Fruit fly (Drosophila melanogaster) whole organism, embryonic: ENCODE data around the gene Tep4.

ENCODE experiments used
- Abd-B ChIP-seq: fragments of 200-800 bp; sonication (Bioruptor generic); optimal IDR thresholded peaks from 2 replicates; lab custom pipeline; 2018; ENCODE audit warnings: missing biosample characterization, mild to moderate bottlenecking, missing genetic modification characterization, moderate library complexity
- CG10654 ChIP-seq: fragments of 200-800 bp; sonication (Bioruptor generic); optimal IDR thresholded peaks from 2 replicates; lab custom pipeline; 2016; ENCODE audit warnings: missing biosample characterization, missing genetic modification characterization
- CG11085 ChIP-seq: fragments of 200-800 bp; sonication (Bioruptor generic); IDR thresholded peaks from 2 replicates; pipeline ENCODE4 v1.3.6; 2022; ENCODE audit warnings: missing biosample characterization, missing genetic modification characterization
- CG11696 ChIP-seq: fragments of 200-800 bp; sonication (Bioruptor generic); IDR thresholded peaks from 2 replicates; pipeline ENCODE4 v1.3.6; 2022; ENCODE audit warnings: missing biosample characterization, missing genetic modification characterization
- CG12155 ChIP-seq: fragments of 200-800 bp; sonication (Bioruptor generic); optimal IDR thresholded peaks from 3 replicates; lab custom pipeline; 2016; ENCODE audit warnings: missing biosample characterization, missing genetic modification characterization
- CG12659 ChIP-seq: fragments of 200-800 bp; sonication (Bioruptor generic); optimal IDR thresholded peaks from 3 replicates; lab custom pipeline; 2017; ENCODE audit warnings: mild to moderate bottlenecking, missing biosample characterization, missing genetic modification reagents, missing genetic modification characterization
- CG13775 ChIP-seq: fragments of 200-800 bp; sonication (Bioruptor generic); optimal IDR thresholded peaks from 3 replicates; lab custom pipeline; 2017; ENCODE audit warnings: missing biosample characterization, mild to moderate bottlenecking, missing genetic modification characterization
- CG14441 ChIP-seq: fragments of 200-800 bp; sonication (Bioruptor generic); IDR thresholded peaks from 2 replicates; pipeline ENCODE4 v1.3.6; 2022; ENCODE audit warnings: missing biosample characterization, missing genetic modification characterization
- CG18599 ChIP-seq: fragments of 200-800 bp; sonication (Bioruptor generic); optimal IDR thresholded peaks from 3 replicates; lab custom pipeline; 2017; ENCODE audit warnings: missing biosample characterization, missing genetic modification characterization, mild to moderate bottlenecking, moderate library complexity, missing genetic modification reagents
- CG2116 ChIP-seq: fragments of 200-800 bp; sonication (Bioruptor generic); optimal IDR thresholded peaks from 3 replicates; lab custom pipeline; 2018; ENCODE audit warnings: missing biosample characterization, mild to moderate bottlenecking, missing genetic modification characterization
- CG2120 ChIP-seq: fragments of 200-800 bp; sonication (Bioruptor generic); optimal IDR thresholded peaks from 3 replicates; lab custom pipeline; 2016; ENCODE audit warnings: missing biosample characterization, missing genetic modification characterization
- CG2712 ChIP-seq: fragments of 200-800 bp; optimal IDR thresholded peaks from 3 replicates; lab custom pipeline; 2019; ENCODE audit warnings: missing biosample characterization, mild to moderate bottlenecking, missing genetic modification characterization, moderate library complexity
- CG30020 ChIP-seq: fragments of 200-800 bp; optimal IDR thresholded peaks from 2 replicates; lab custom pipeline; 2019; ENCODE audit warnings: missing biosample characterization, mild to moderate bottlenecking, missing genetic modification characterization, moderate library complexity
- CG3847 ChIP-seq: fragments of 200-800 bp; sonication (Bioruptor generic); IDR thresholded peaks from 2 replicates; pipeline ENCODE4 v1.3.6; 2022; ENCODE audit warnings: missing biosample characterization, missing genetic modification characterization
- CG3995 ChIP-seq: fragments of 200-800 bp; sonication (Bioruptor generic); optimal IDR thresholded peaks from 3 replicates; lab custom pipeline; 2016; ENCODE audit warnings: missing biosample characterization, missing genetic modification characterization
- CG4424 ChIP-seq: fragments of 200-800 bp; sonication (Bioruptor generic); optimal IDR thresholded peaks from 3 replicates; lab custom pipeline; 2016; ENCODE audit warnings: missing biosample characterization, missing genetic modification characterization
- CG6272 ChIP-seq: fragments of 200-800 bp; sonication (Bioruptor generic); IDR thresholded peaks from 2 replicates; pipeline ENCODE4 v1.3.6; 2022; ENCODE audit warnings: missing biosample characterization, missing genetic modification characterization
- CG7556 ChIP-seq: fragments of 200-800 bp; sonication (Bioruptor generic); optimal IDR thresholded peaks from 2 replicates; lab custom pipeline; 2017; ENCODE audit warnings: missing biosample characterization, mild to moderate bottlenecking, missing genetic modification characterization
- CG9215 ChIP-seq: fragments of 200-800 bp; sonication (Bioruptor generic); IDR thresholded peaks from 2 replicates; pipeline ENCODE4 v1.3.6; 2022; ENCODE audit warnings: missing biosample characterization, missing genetic modification characterization
- CG9437 ChIP-seq: fragments of 200-800 bp; sonication (Bioruptor generic); optimal IDR thresholded peaks from 2 replicates; lab custom pipeline; 2018; ENCODE audit warnings: missing biosample characterization, mild to moderate bottlenecking, missing genetic modification characterization
- CrebB ChIP-seq: fragments of 200-800 bp; sonication (Bioruptor generic); optimal IDR thresholded peaks from 3 replicates; lab custom pipeline; 2018; ENCODE audit warnings: missing biosample characterization, mild to moderate bottlenecking, missing genetic modification characterization
- Dip3 ChIP-seq: fragments of 200-800 bp; sonication (Bioruptor generic); optimal IDR thresholded peaks from 3 replicates; lab custom pipeline; 2016; ENCODE audit warnings: missing biosample characterization, missing genetic modification characterization
- Dref ChIP-seq: fragments of 200-800 bp; sonication (Bioruptor generic); IDR thresholded peaks from 2 replicates; pipeline ENCODE4 v1.3.6; 2022; ENCODE audit warnings: missing biosample characterization, missing genetic modification characterization
- GATAe ChIP-seq: fragments of 200-800 bp; sonication (Bioruptor generic); conservative IDR thresholded peaks from 2 replicates; pipeline ENCODE4 v1.3.6; 2022; ENCODE audit warnings: missing biosample characterization, missing genetic modification characterization
- H15 ChIP-seq: fragments of 200-800 bp; sonication (Bioruptor generic); IDR thresholded peaks from 3 replicates; pipeline ENCODE4 v1.3.6; 2022; ENCODE audit warnings: missing biosample characterization, missing genetic modification characterization
- HmgZ ChIP-seq: fragments of 200-800 bp; sonication (Bioruptor generic); optimal IDR thresholded peaks from 2 replicates; lab custom pipeline; 2018; ENCODE audit warnings: missing biosample characterization, mild to moderate bottlenecking, missing genetic modification characterization
- Hr3 ChIP-seq: fragments of 200-800 bp; sonication (Bioruptor generic); optimal IDR thresholded peaks from 3 replicates; lab custom pipeline; 2016; ENCODE audit warnings: missing biosample characterization, missing genetic modification characterization
- Hr51 ChIP-seq, 2 experiments: fragments of 200-800 bp; sonication (Bioruptor generic); optimal IDR thresholded peaks; 2 replicates in 1 of 2; 3 replicates in 1 of 2; lab custom pipeline; 2016 to 2018; ENCODE audit warnings: missing biosample characterization in 2 of 2, missing genetic modification characterization in 2 of 2, mild to moderate bottlenecking in 1 of 2, moderate library complexity in 1 of 2
- MTF-1 ChIP-seq: fragments of 200-800 bp; sonication (Bioruptor generic); optimal IDR thresholded peaks from 2 replicates; lab custom pipeline; 2018; ENCODE audit warnings: missing biosample characterization, mild to moderate bottlenecking, missing genetic modification characterization, borderline replicate concordance
- NfI ChIP-seq: fragments of 200-800 bp; sonication (Bioruptor generic); optimal IDR thresholded peaks from 3 replicates; lab custom pipeline; 2018; ENCODE audit warnings: missing biosample characterization, mild to moderate bottlenecking, missing genetic modification characterization, moderate library complexity
- Scr ChIP-seq: fragments of 200-800 bp; sonication (Bioruptor generic); IDR thresholded peaks from 2 replicates; pipeline ENCODE4 v1.3.6; 2022; ENCODE audit warnings: missing biosample characterization, missing genetic modification characterization; ENCODE audit not compliant: partially characterized antibody
- ab ChIP-seq: fragments of 200-800 bp; sonication (Bioruptor generic); optimal IDR thresholded peaks from 2 replicates; lab custom pipeline; 2016; ENCODE audit warnings: missing biosample characterization, missing genetic modification characterization
- bab2 ChIP-seq: fragments of 200-800 bp; sonication (Bioruptor generic); optimal IDR thresholded peaks from 2 replicates; lab custom pipeline; 2016; ENCODE audit warnings: missing biosample characterization, missing genetic modification characterization
- cato ChIP-seq: fragments of 200-800 bp; sonication (Bioruptor generic); optimal IDR thresholded peaks from 2 replicates; lab custom pipeline; 2016; ENCODE audit warnings: missing biosample characterization, missing genetic modification characterization, borderline replicate concordance
- chif ChIP-seq, 2 experiments: fragments of 200-800 bp; sonication (Bioruptor generic); optimal IDR thresholded peaks; 3 replicates each; lab custom pipeline; 2016; ENCODE audit warnings: missing biosample characterization in 2 of 2, missing genetic modification characterization in 2 of 2
- fd96Cb ChIP-seq: fragments of 200-800 bp; sonication (Bioruptor generic); optimal IDR thresholded peaks from 2 replicates; lab custom pipeline; 2018; ENCODE audit warnings: missing biosample characterization, mild to moderate bottlenecking, missing genetic modification characterization, moderate library complexity
- gfzf ChIP-seq: fragments of 200-800 bp; sonication (Bioruptor generic); optimal IDR thresholded peaks from 2 replicates; lab custom pipeline; 2016; ENCODE audit warnings: missing biosample characterization, mild to moderate bottlenecking, missing genetic modification characterization, moderate library complexity
- insv ChIP-seq, 2 experiments: fragments of 200-800 bp; sonication (Bioruptor generic); optimal IDR thresholded peaks; 3 replicates each; lab custom pipeline; 2016 to 2018; ENCODE audit warnings: missing biosample characterization in 2 of 2, missing genetic modification characterization in 2 of 2
- otp ChIP-seq: fragments of 200-800 bp; sonication (Bioruptor generic); IDR thresholded peaks from 3 replicates; pipeline ENCODE4, ENCODE4 v1.3.6; 2022; ENCODE audit warnings: missing biosample characterization, missing genetic modification characterization
- ro ChIP-seq: fragments of 200-800 bp; sonication (Bioruptor generic); IDR thresholded peaks from 2 replicates; pipeline ENCODE4 v1.3.6; 2022; ENCODE audit warnings: missing biosample characterization, missing genetic modification characterization
- row ChIP-seq: fragments of 200-800 bp; sonication (Bioruptor generic); IDR thresholded peaks from 3 replicates; pipeline ENCODE4 v1.3.6; 2022; ENCODE audit warnings: missing biosample characterization, missing genetic modification characterization
- sc ChIP-seq, 3 experiments: fragments of >200 bp in 2 of 3; fragments of 200-800 bp in 1 of 3; sonication (Bioruptor generic) in 1 of 3; optimal IDR thresholded peaks; 2 replicates in 2 of 3; 3 replicates in 1 of 3; lab custom pipeline; 2017; ENCODE audit warnings: mild to moderate bottlenecking in 1 of 3, missing biosample characterization in 1 of 3, missing genetic modification characterization in 1 of 3, missing genetic modification reagents in 1 of 3
- slbo ChIP-seq: fragments of 200-800 bp; sonication (Bioruptor generic); IDR thresholded peaks from 2 replicates; pipeline ENCODE4 v1.3.6; 2022; ENCODE audit warnings: missing biosample characterization, missing genetic modification characterization
- slou ChIP-seq: fragments of 200-800 bp; sonication (Bioruptor generic); optimal IDR thresholded peaks from 3 replicates; lab custom pipeline; 2016; ENCODE audit warnings: missing biosample characterization, missing genetic modification characterization
- sob ChIP-seq: fragments of 200-800 bp; sonication (Bioruptor generic); IDR thresholded peaks from 2 replicates; pipeline ENCODE4 v1.3.6; 2022; ENCODE audit warnings: missing biosample characterization, missing genetic modification characterization
- stwl ChIP-seq: fragments of 200-800 bp; sonication (Bioruptor generic); optimal IDR thresholded peaks from 3 replicates; lab custom pipeline; 2018; ENCODE audit warnings: missing biosample characterization, mild to moderate bottlenecking, missing genetic modification characterization, moderate library complexity
- tgo ChIP-seq: fragments of 200-800 bp; sonication (Bioruptor generic); IDR thresholded peaks from 3 replicates; pipeline ENCODE4 v1.3.6; 2022; ENCODE audit warnings: missing biosample characterization, missing genetic modification characterization
- tin ChIP-seq: fragments of 200-800 bp; sonication (Bioruptor generic); optimal IDR thresholded peaks from 3 replicates; lab custom pipeline; 2016; ENCODE audit warnings: missing biosample characterization, missing genetic modification characterization
- trem ChIP-seq: fragments of 200-800 bp; optimal IDR thresholded peaks from 3 replicates; lab custom pipeline; 2019; ENCODE audit warnings: missing biosample characterization, mild to moderate bottlenecking, missing genetic modification characterization, moderate library complexity

Tep4 gene

dm6 chr2L:19577187-19577765 is 29.0 kb downstream of the Tep4 start, which contains the start of the genes spi and msb1l (continued):
- TF ChIP-seq CG6272 (GFP tag; lab: Robert Waterston, UW) (peak; percentile 7; the same call in 1 of the 2 replicates), CG30020 (tag; lab: Kevin White, UChicago) (peak; percentile 69), insv (GFP tag; optimal IDR thresholded peaks at IDR 0.05; lab: Kevin White, UChicago) (peak in 1 of 2 experiments; percentile 29), fd96Cb (tag; lab: Kevin White, UChicago) (peak; percentile 45), CG12659 (GFP tag; lab: Kevin White, UChicago) (peak; percentile 74), CrebB (no peak), Dref (peak; percentile 33; the same call in 1 of the 2 replicates), CG9215 (GFP tag; lab: Robert Waterston, UW) (peak; percentile 57; the same call in 1 of the 2 replicates), slou (GFP tag; lab: Kevin White, UChicago) (peak; percentile 45), gfzf (GFP tag; lab: Kevin White, UChicago) (peak; percentile 6), CG3995 (GFP tag; lab: Kevin White, UChicago) (peak; percentile 90), sc (optimal IDR thresholded peaks at IDR 0.05; lab: Kevin White, UChicago) (no peak), sc (GFP tag; optimal IDR thresholded peaks at IDR 0.05; lab: Kevin White, UChicago) (peak; percentile 27), Abd-B (GFP tag; lab: Kevin White, UChicago) (peak; percentile 80), CG14441 (GFP tag; lab: Robert Waterston, UW) (peak; percentile 18; the same call in 1 of the 2 replicates), Scr (GFP tag; lab: Robert Waterston, UW) (peak; percentile 63), NfI (GFP tag; lab: Kevin White, UChicago) (peak; percentile 56), tgo (GFP tag; lab: Robert Waterston, UW) (no peak), CG18599 (GFP tag; lab: Kevin White, UChicago) (no peak), CG12155 (GFP tag; lab: Kevin White, UChicago) (peak; percentile 61), CG9437 (GFP tag; lab: Kevin White, UChicago) (peak; percentile 41), ro (GFP tag; lab: Robert Waterston, UW) (no peak), Dip3 (GFP tag; lab: Kevin White, UChicago) (no peak), CG13775 (peak; percentile 36), CG2116 (GFP tag; lab: Kevin White, UChicago) (peak; percentile 42), CG10654 (GFP tag; lab: Kevin White, UChicago) (peak; percentile 50), stwl (tag; lab: Kevin White, UChicago) (peak; percentile 72), CG11696 (GFP tag; lab: Robert Waterston, UW) (no peak), chif (GFP tag; optimal IDR thresholded peaks at IDR 0.05; lab: Kevin White, UChicago) (peak in 1 of 2 experiments; percentile 17), trem (peak; percentile 74), cato (GFP tag; lab: Kevin White, UChicago) (peak; percentile 21), slbo (GFP tag; lab: Robert Waterston, UW) (peak; percentile 77), row (GFP tag; lab: Robert Waterston, UW) (peak; percentile 81), GATAe (GFP tag; lab: Robert Waterston, UW) (no peak), sob (GFP tag; lab: Robert Waterston, UW) (peak; percentile 69; the same call in 1 of the 2 replicates), otp (0 out of 3 replicates have a peak, but pooled peaks have one; percentile 5), CG7556 (peak; percentile 65), bab2 (GFP tag; lab: Kevin White, UChicago) (peak; percentile 17), CG3847 (GFP tag; lab: Robert Waterston, UW) (peak; percentile 79), CG2712 (peak; percentile 66), CG11085 (GFP tag; lab: Robert Waterston, UW) (0 out of 2 replicates have a peak, but pooled peaks have one; percentile 41), Hr3 (GFP tag; lab: Kevin White, UChicago) (peak; percentile 71), tin (peak; percentile 63), MTF-1 (GFP tag; lab: Kevin White, UChicago) (no peak), CG2120 (peak; percentile 55), Hr51 (GFP tag; optimal IDR thresholded peaks at IDR 0.05; lab: Kevin White, UChicago) (peak in 1 of 2 experiments; percentile 45), ab (GFP tag; lab: Kevin White, UChicago) (no peak), HmgZ (tag; lab: Kevin White, UChicago) (peak; percentile 15), H15 (GFP tag; lab: Robert Waterston, UW) (peak; percentile 54; the same call in 1 of the 3 replicates), CG4424 (GFP tag; lab: Kevin White, UChicago) (peak; percentile 65)
